Fruit fly (Drosophila melanogaster): ENCODE results near the gene Or65c.

DNA sequence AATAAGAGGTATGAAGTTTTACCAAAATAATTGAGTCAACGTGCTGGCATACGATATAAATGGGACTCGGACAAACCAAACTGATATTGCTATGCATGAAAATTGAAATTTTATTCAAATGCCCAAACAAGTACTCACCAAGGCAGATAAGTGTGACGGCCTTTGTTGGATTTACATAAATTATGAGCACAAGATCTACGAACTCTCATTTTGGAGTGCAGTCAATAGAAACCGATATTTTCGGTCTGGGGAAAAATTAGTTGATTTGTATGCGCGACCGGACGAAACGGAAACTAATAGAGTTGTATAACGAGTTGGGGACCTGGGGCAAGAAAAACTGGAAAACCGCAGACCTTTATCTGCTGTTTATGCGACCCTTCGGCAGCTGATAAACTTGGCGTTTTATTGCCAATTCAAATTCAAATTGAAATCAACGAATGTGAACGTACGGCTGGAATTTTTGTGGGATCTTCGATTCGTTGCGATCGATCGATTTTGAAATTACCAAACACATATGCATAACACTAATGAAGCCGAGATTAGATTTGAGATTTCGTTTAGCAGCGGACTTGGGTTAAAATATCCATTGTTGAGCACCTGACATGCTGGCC is 8.9 kb downstream of the Or65c start:
- TF ChIP-seq psq (optimal IDR thresholded peaks at IDR 0.05) (no peak), usp (GFP tag; optimal IDR thresholded peaks at IDR 0.05) (no peak), CG8478 (optimal IDR thresholded peaks at IDR 0.05) (no peak), pan (optimal IDR thresholded peaks at IDR 0.05) (no peak)

Data from whole organism.